Fruit fly (Drosophila melanogaster): ENCODE measurements around the gene stx.

dm6 chrX:10727318-10727717, 17.4 kb downstream of the stx start:
- TF ChIP-seq Abd-B (GFP tag; optimal IDR thresholded peaks at IDR 0.05) (no peak), Jra (GFP tag; optimal IDR thresholded peaks at IDR 0.05) (no peak), usp (GFP tag; optimal IDR thresholded peaks at IDR 0.05) (no peak), N (GFP tag; optimal IDR thresholded peaks at IDR 0.05) (no peak), lola (GFP tag; optimal IDR thresholded peaks at IDR 0.05) (no peak), Rel (GFP tag; optimal IDR thresholded peaks at IDR 0.05) (no peak), Rel (tag; optimal IDR thresholded peaks at IDR 0.05) (no peak)

Data from whole organism, wandering third instar larva.